Worm (Caenorhabditis elegans): Measurements from ENCODE around the gene zhit-3.

DNA sequence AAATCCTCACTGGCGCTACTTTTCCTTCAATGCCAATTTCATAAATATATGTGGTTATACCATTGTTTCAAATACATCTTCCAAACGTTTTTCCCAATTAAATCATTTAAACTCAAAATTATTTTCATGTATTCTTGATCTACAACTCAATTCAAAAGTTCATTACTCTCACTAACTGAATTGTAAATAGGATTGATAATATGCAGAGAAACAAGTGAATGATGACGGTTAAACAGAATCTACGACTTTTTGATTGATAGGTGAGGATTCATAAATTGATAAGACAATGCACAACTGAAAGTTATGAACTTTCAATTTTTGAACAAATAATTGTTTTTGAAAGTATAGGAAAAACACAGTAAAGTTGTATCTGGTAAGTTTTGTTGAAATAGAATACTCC is 20.7 kb downstream of the zhit-3 start:
- TF ChIP-seq ama-1 (optimal IDR thresholded peaks at IDR 0.05) (no peak), tbx-2 (tag; optimal IDR thresholded peaks at IDR 0.05) (no peak), T23F11.4 (GFP tag; optimal IDR thresholded peaks at IDR 0.05) (no peak), ztf-16 (tag; optimal IDR thresholded peaks at IDR 0.05) (no peak), pax-1 (tag; optimal IDR thresholded peaks at IDR 0.05) (no peak), hlh-30 (tag; optimal IDR thresholded peaks at IDR 0.05; ENCODE audit: insufficient read depth) (no peak), unc-3 (GFP tag; conservative IDR thresholded peaks at IDR 0.05) (no peak), unc-3 (tag; optimal IDR thresholded peaks at IDR 0.05) (no peak), hlh-15 (tag; optimal IDR thresholded peaks at IDR 0.05) (no peak), lim-6 (tag; optimal IDR thresholded peaks at IDR 0.05) (no peak), ets-4 (tag; optimal IDR thresholded peaks at IDR 0.05) (no peak), fkh-6 (tag; optimal IDR thresholded peaks at IDR 0.05) (no peak), elt-4 (tag; optimal IDR thresholded peaks at IDR 0.05) (no peak), mec-3 (tag; optimal IDR thresholded peaks at IDR 0.05; ENCODE audit: borderline replicate concordance) (no peak)

Measured in whole organism, late embryonic.